Fruit fly (Drosophila melanogaster) Kc167 (cell line): Measurements from ENCODE around the gene CG44271.

Experiments
- Myc ChIP-seq: fragments of >200 bp; optimal IDR thresholded peaks from 2 replicates; lab custom pipeline; 2017; ENCODE audit warnings: missing external identifiers
- h ChIP-seq: fragments of >200 bp; optimal IDR thresholded peaks from 3 replicates; lab custom pipeline; 2018; ENCODE audit warnings: missing external identifiers
- psq ChIP-seq: fragments of >200 bp; optimal IDR thresholded peaks from 2 replicates; lab custom pipeline; 2017; ENCODE audit warnings: missing external identifiers
- ttk ChIP-seq: sonication (Bioruptor generic); optimal IDR thresholded peaks from 2 replicates; lab custom pipeline; 2017; ENCODE audit warnings: missing external identifiers

DNA sequence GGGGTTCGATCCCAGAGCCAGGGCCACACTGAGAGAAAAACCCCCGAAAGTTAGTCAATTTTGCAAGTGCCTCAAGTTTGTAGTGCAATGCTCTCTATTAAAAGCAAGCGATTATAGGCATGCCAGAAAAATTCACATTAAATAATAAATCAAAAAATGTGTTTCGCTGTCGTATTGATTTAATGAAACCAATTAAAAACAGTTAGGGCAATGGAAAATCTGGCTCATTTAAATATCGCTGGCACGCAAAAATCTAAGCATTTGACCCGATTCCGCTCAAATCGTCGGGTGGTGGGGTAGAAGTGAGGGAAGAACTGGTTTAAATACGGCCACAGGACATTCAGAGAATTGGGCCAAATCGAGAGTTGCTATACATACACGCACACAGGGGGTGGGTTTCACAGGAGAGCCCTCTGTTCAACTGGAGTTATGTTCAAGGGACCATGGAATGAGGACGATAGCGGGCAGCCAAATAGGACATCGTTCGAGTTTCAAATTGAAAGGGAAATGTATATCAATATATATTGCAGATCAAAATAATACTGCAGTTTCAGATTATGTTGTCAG is 47.3 kb upstream of the CG44271 start:
- TF ChIP-seq psq (lab: Kevin White, UChicago), result no peak
- no peak for TF ChIP-seq ttk
- TF ChIP-seq Myc, result no peak
- TF ChIP-seq h (lab: Kevin White, UChicago), result no peak
